Fruit fly (Drosophila melanogaster): ENCODE measurements around the gene Hsp27.

Hsp27 gene

DNA sequence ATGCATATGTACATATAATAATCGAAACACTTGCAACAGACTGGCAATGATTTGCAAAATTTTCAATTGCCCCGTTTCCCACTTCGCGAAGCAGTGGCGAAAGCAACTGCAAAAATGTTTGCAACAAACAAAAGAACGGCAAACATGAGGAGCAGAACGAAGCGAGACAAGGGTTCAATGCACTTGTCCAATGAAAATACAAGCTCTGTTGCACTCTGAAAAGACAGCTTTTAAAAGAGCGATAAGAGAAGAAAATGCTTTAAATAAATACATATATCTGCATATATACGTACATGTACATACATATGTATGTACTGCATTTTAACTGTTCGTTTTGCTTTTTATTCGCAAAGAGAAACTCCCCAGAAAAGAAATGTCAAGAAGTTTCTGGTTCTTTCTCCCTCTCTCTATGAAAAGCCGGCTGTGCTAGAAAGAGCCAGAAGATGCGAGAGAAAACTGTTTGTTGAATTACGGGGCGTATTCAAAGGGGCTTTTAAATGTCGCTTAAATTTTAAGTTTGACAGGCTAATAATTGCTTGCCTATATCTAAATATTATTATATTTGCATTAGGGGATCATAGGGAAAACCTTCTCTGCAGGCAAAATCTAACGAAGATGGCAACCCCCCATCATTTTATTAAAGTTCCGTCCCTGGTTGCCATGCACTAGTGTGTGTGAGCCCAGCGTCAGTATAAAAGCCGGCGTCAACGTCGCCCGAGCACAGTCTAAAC is at the start of gene Hsp27 (continued):
- TF ChIP-seq CG2678 (tag; optimal IDR thresholded peaks at IDR 0.05) (peak; percentile 98), CG1529 (GFP tag; optimal IDR thresholded peaks at IDR 0.05) (peak; percentile 98), CG9797 (GFP tag; optimal IDR thresholded peaks at IDR 0.05) (peak; percentile 50), Nf-YA (GFP tag; IDR thresholded peaks at IDR 0.05) (peak; percentile 97), CG6813 (GFP tag; optimal IDR thresholded peaks at IDR 0.05) (peak; percentile 97), CG11247 (GFP tag; IDR thresholded peaks at IDR 0.05) (peak; percentile 98), grn (GFP tag; optimal IDR thresholded peaks at IDR 0.05) (peak; percentile 86), BEAF-32 (GFP tag; optimal IDR thresholded peaks at IDR 0.05) (peak; percentile 8), CG17829 (tag; optimal IDR thresholded peaks at IDR 0.05) (peak; percentile 98), grau (tag; optimal IDR thresholded peaks at IDR 0.05) (peak; percentile 97), CG2712 (tag; optimal IDR thresholded peaks at IDR 0.05) (peak; percentile 99), CG13624 (GFP tag; optimal IDR thresholded peaks at IDR 0.05) (peak; percentile 96), Kr (GFP tag; optimal IDR thresholded peaks at IDR 0.05) (peak; percentile 33), bowl (GFP tag; IDR thresholded peaks at IDR 0.05) (peak; percentile 92), CG7987 (GFP tag; optimal IDR thresholded peaks at IDR 0.05) (peak; percentile 96), CG7556 (GFP tag; optimal IDR thresholded peaks at IDR 0.05) (peak; percentile 98), Nf-YB (GFP tag; optimal IDR thresholded peaks at IDR 0.05) (peak; percentile 86), D19A (tag; optimal IDR thresholded peaks at IDR 0.05) (peak; percentile 96), gfzf (GFP tag; optimal IDR thresholded peaks at IDR 0.05) (no peak), sc (optimal IDR thresholded peaks at IDR 0.05) (no peak), sc (GFP tag; optimal IDR thresholded peaks at IDR 0.05) (peak; percentile 98), CG13775 (GFP tag; optimal IDR thresholded peaks at IDR 0.05) (peak; percentile 95), tio (GFP tag; optimal IDR thresholded peaks at IDR 0.05) (peak; percentile 97), CG11696 (GFP tag; IDR thresholded peaks at IDR 0.05) (peak; percentile 93), CG4404 (GFP tag; IDR thresholded peaks at IDR 0.05) (peak; percentile 99), CG11695 (GFP tag; IDR thresholded peaks at IDR 0.05) (peak; percentile 99), her (GFP tag; optimal IDR thresholded peaks at IDR 0.05) (peak; percentile 80), CG32767 (GFP tag; IDR thresholded peaks at IDR 0.05) (peak; percentile 97), CG1832 (GFP tag; optimal IDR thresholded peaks at IDR 0.05) (peak; percentile 65), CG2875 (GFP tag; optimal IDR thresholded peaks at IDR 0.05) (peak; percentile 99), stc (GFP tag; IDR thresholded peaks at IDR 0.05) (peak; percentile 98), Fer1 (GFP tag; optimal IDR thresholded peaks at IDR 0.05) (peak; percentile 97), hkb (optimal IDR thresholded peaks at IDR 0.05) (no peak), hkb (GFP tag; IDR thresholded peaks at IDR 0.05) (peak; percentile 99), gsb-n (tag; optimal IDR thresholded peaks at IDR 0.05) (peak; percentile 98), MBD-R2 (GFP tag; IDR thresholded peaks at IDR 0.05) (peak; percentile 96), Fer2 (tag; optimal IDR thresholded peaks at IDR 0.05) (peak; percentile 88), Hr78 (GFP tag; optimal IDR thresholded peaks at IDR 0.05) (peak in 1 of 2 experiments; percentile 92), bab2 (GFP tag; optimal IDR thresholded peaks at IDR 0.05) (peak; percentile 93), CG18619 (GFP tag; optimal IDR thresholded peaks at IDR 0.05) (peak; percentile 97), lov (optimal IDR thresholded peaks at IDR 0.05) (no peak), lov (GFP tag; IDR thresholded peaks at IDR 0.05) (peak; percentile 98), hbn (GFP tag; IDR thresholded peaks at IDR 0.05; ENCODE audit: partially characterized antibody) (no peak), insv (GFP tag; optimal IDR thresholded peaks at IDR 0.05) (peak in 1 of 2 experiments; percentile 27), Deaf1 (tag; optimal IDR thresholded peaks at IDR 0.05) (peak; percentile 86), Med (GFP tag) (peak; percentile 98), bigmax (GFP tag; optimal IDR thresholded peaks at IDR 0.05) (peak; percentile 71), CG10274 (GFP tag; optimal IDR thresholded peaks at IDR 0.05) (peak; percentile 90), CG12299 (tag; optimal IDR thresholded peaks at IDR 0.05) (peak; percentile 96), CG4730 (GFP tag; IDR thresholded peaks at IDR 0.05) (peak; percentile 98)
